Worm (Caenorhabditis elegans) whole organism, L4 larva: ENCODE results near the gene T24H10.5.

Source experiments
- F26F4.8 ChIP-seq: fragments of 200-800 bp; sonication (Bioruptor generic); conservative IDR thresholded peaks from 2 replicates; pipeline ENCODE4 v1.3.6; 2022; ENCODE audit warnings: missing genetic modification characterization, missing compliant biosample characterization
- F44E2.7 ChIP-seq: fragments of 200-800 bp; sonication (Bioruptor generic); IDR thresholded peaks from 2 replicates; pipeline ENCODE4 v2.1.2; 2022; ENCODE audit warnings: missing genetic modification characterization, missing compliant biosample characterization
- F49E8.2 ChIP-seq: sonication (generic microtip); optimal IDR thresholded peaks from 2 replicates; lab custom pipeline; 2016; ENCODE audit warnings: missing compliant biosample characterization, mild to moderate bottlenecking, missing genetic modification characterization, borderline replicate concordance
- T20F7.1 ChIP-seq: fragments of 200-800 bp; sonication (Bioruptor generic); optimal IDR thresholded peaks from 2 replicates; lab custom pipeline; 2018; ENCODE audit warnings: mild to moderate bottlenecking, missing genetic modification characterization, missing compliant biosample characterization
- T26A8.4 ChIP-seq: fragments of 200-800 bp; sonication (Bioruptor generic); IDR thresholded peaks from 2 replicates; pipeline ENCODE4 v1.3.6; 2022; ENCODE audit warnings: missing genetic modification characterization, missing compliant biosample characterization
- Y5F2A.4 ChIP-seq: fragments of 200-800 bp; sonication (Bioruptor generic); optimal IDR thresholded peaks from 2 replicates; lab custom pipeline; 2018; ENCODE audit warnings: mild to moderate bottlenecking, missing genetic modification characterization, missing compliant biosample characterization
- Y75B8A.6 ChIP-seq: fragments of 200-800 bp; sonication (Bioruptor generic); IDR thresholded peaks from 2 replicates; pipeline ENCODE4 v1.3.6; 2022; ENCODE audit warnings: missing genetic modification reagents, missing genetic modification characterization, missing compliant biosample characterization
- ZK337.2 ChIP-seq: fragments of 200-800 bp; sonication (Bioruptor generic); IDR thresholded peaks from 2 replicates; pipeline ENCODE4 v1.3.6; 2022; ENCODE audit warnings: missing genetic modification reagents, missing genetic modification characterization, missing compliant biosample characterization
- ZK546.5 ChIP-seq, 2 experiments: sonication (generic microtip); optimal IDR thresholded peaks; 2 replicates each; lab custom pipeline; 2017; ENCODE audit warnings: missing biosample characterization in 2 of 2, missing genetic modification characterization in 2 of 2
- attf-4 ChIP-seq: sonication (generic microtip); optimal IDR thresholded peaks from 3 replicates; lab custom pipeline; 2017; ENCODE audit warnings: missing biosample characterization, missing genetic modification characterization
- ceh-32 ChIP-seq: sonication (generic microtip); optimal IDR thresholded peaks from 2 replicates; lab custom pipeline; 2016; ENCODE audit warnings: mild to moderate bottlenecking, missing genetic modification characterization, missing compliant biosample characterization; ENCODE audit not compliant: poor library complexity
- ceh-62 ChIP-seq: sonication (generic microtip); optimal IDR thresholded peaks from 2 replicates; lab custom pipeline; 2017; ENCODE audit warnings: missing biosample characterization, missing genetic modification characterization
- ces-1 ChIP-seq: fragments of 150-350 bp; sonication (generic microtip); optimal IDR thresholded peaks from 4 replicates; lab custom pipeline; 2014; ENCODE audit warnings: missing biosample characterization, missing genetic modification reagents, missing genetic modification characterization
- daf-16 ChIP-seq, 3 experiments: sonication (generic microtip); optimal IDR thresholded peaks; 2 replicates each; lab custom pipeline; 2016 to 2017; ENCODE audit warnings: missing genetic modification characterization in 3 of 3, missing genetic modification reagents in 3 of 3, mild to moderate bottlenecking in 2 of 3, missing compliant biosample characterization in 2 of 3, missing biosample characterization in 1 of 3, moderate library complexity in 1 of 3
- duxl-1 ChIP-seq: sonication (generic microtip); optimal IDR thresholded peaks from 2 replicates; lab custom pipeline; 2016; ENCODE audit warnings: mild to moderate bottlenecking, missing genetic modification characterization, moderate library complexity, missing compliant biosample characterization; ENCODE audit not compliant: poor library complexity
- dve-1 ChIP-seq: sonication (generic microtip); optimal IDR thresholded peaks from 2 replicates; lab custom pipeline; 2017; ENCODE audit warnings: antibody characterized with exemption, mild to moderate bottlenecking, missing genetic modification characterization, missing compliant biosample characterization; ENCODE audit not compliant: insufficient read depth
- egl-27 ChIP-seq: sonication (generic microtip); optimal IDR thresholded peaks from 3 replicates; lab custom pipeline; 2017; ENCODE audit warnings: missing biosample characterization, missing genetic modification reagents, missing genetic modification characterization
- egl-43 ChIP-seq: fragments of 200-800 bp; sonication (Bioruptor generic); IDR thresholded peaks from 2 replicates; pipeline ENCODE4 v1.3.6; 2022; ENCODE audit warnings: missing genetic modification reagents, missing genetic modification characterization, missing compliant biosample characterization
- gei-8 ChIP-seq: fragments of 200-800 bp; sonication (Bioruptor generic); optimal IDR thresholded peaks from 2 replicates; lab custom pipeline; 2018; ENCODE audit warnings: mild to moderate bottlenecking, missing genetic modification characterization, missing compliant biosample characterization
- hlh-30 ChIP-seq: sonication (generic microtip); optimal IDR thresholded peaks from 2 replicates; lab custom pipeline; 2017; ENCODE audit warnings: antibody characterized with exemption, mild to moderate bottlenecking, missing genetic modification characterization, missing compliant biosample characterization; ENCODE audit not compliant: insufficient read depth
- lin-29 ChIP-seq: fragments of 200-800 bp; sonication (Bioruptor generic); IDR thresholded peaks from 2 replicates; pipeline ENCODE4 v1.3.6; 2022; ENCODE audit warnings: missing genetic modification reagents, missing genetic modification characterization, missing compliant biosample characterization
- lin-38 ChIP-seq: fragments of 200-800 bp; sonication (Bioruptor generic); IDR thresholded peaks from 2 replicates; pipeline ENCODE4 v1.3.6; 2022; ENCODE audit warnings: missing genetic modification reagents, missing genetic modification characterization, missing compliant biosample characterization
- lsy-2 ChIP-seq, 2 experiments: fragments of 150-350 bp in 1 of 2; sonication (generic microtip) in 1 of 2; optimal IDR thresholded peaks; 2 replicates each; lab custom pipeline; 2014 to 2017; ENCODE audit warnings: missing biosample characterization in 2 of 2, missing genetic modification characterization in 2 of 2
- madf-5 ChIP-seq, 2 experiments: fragments of 200-800 bp; sonication (Bioruptor generic); IDR thresholded peaks; 2 replicates each; pipeline ENCODE4 v1.3.6; 2022; ENCODE audit warnings: missing compliant biosample characterization in 2 of 2, missing genetic modification characterization in 2 of 2
- madf-9 ChIP-seq: fragments of 200-800 bp; sonication (Bioruptor generic); conservative IDR thresholded peaks from 2 replicates; pipeline ENCODE4 v1.3.6; 2022; ENCODE audit warnings: missing genetic modification reagents, missing genetic modification characterization, missing compliant biosample characterization
- mdl-1 ChIP-seq, 2 experiments: fragments of 150-350 bp in 1 of 2; sonication (generic microtip) in 1 of 2; optimal IDR thresholded peaks; 2 replicates each; lab custom pipeline; 2014 to 2017; ENCODE audit warnings: missing biosample characterization in 2 of 2, missing genetic modification characterization in 2 of 2
- nhr-10 ChIP-seq: fragments of 150-350 bp; optimal IDR thresholded peaks from 2 replicates; lab custom pipeline; 2014; ENCODE audit warnings: missing biosample characterization, missing genetic modification characterization
- nhr-111 ChIP-seq: fragments of 200-800 bp; sonication (Bioruptor generic); optimal IDR thresholded peaks from 2 replicates; lab custom pipeline; 2018; ENCODE audit warnings: mild to moderate bottlenecking, missing genetic modification characterization, missing compliant biosample characterization
- nhr-237 ChIP-seq: sonication (generic microtip); optimal IDR thresholded peaks from 2 replicates; lab custom pipeline; 2017; ENCODE audit warnings: missing biosample characterization, missing genetic modification characterization
- nhr-41 ChIP-seq: fragments of 200-800 bp; sonication (Bioruptor generic); IDR thresholded peaks from 2 replicates; pipeline ENCODE4 v1.3.6; 2022; ENCODE audit warnings: missing genetic modification reagents, missing genetic modification characterization, missing compliant biosample characterization
- nhr-77 ChIP-seq: fragments of 150-350 bp; optimal IDR thresholded peaks from 2 replicates; lab custom pipeline; 2014; ENCODE audit warnings: missing biosample characterization, missing genetic modification characterization
- pha-4 ChIP-seq, 2 experiments: fragments of 150-350 bp in 1 of 2; fragments of 200-800 bp in 1 of 2; sonication (Bioruptor generic) in 1 of 2; IDR thresholded peaks in 1 of 2; optimal IDR thresholded peaks in 1 of 2; 2 replicates each; pipeline versions ENCODE4 v1.3.6 to Lab custom; 2014 to 2022; ENCODE audit warnings: missing genetic modification characterization in 2 of 2, missing genetic modification reagents in 2 of 2, missing biosample characterization in 1 of 2, missing compliant biosample characterization in 1 of 2
- rbr-2 ChIP-seq: sonication (generic microtip); optimal IDR thresholded peaks from 2 replicates; lab custom pipeline; 2016; ENCODE audit warnings: missing genotype, missing genetic modification characterization, missing compliant biosample characterization
- set-16 ChIP-seq: fragments of 200-800 bp; sonication (Bioruptor generic); IDR thresholded peaks from 2 replicates; pipeline ENCODE4 v1.3.6; 2022; ENCODE audit warnings: missing genetic modification reagents, missing genetic modification characterization, missing compliant biosample characterization
- skn-1 ChIP-seq: fragments of 150-350 bp; optimal IDR thresholded peaks from 2 replicates; lab custom pipeline; 2014; ENCODE audit warnings: missing biosample characterization, missing genetic modification characterization
- snpc-1.2 ChIP-seq: fragments of 200-800 bp; sonication (Bioruptor generic); IDR thresholded peaks from 2 replicates; pipeline ENCODE4 v1.3.6; 2022; ENCODE audit warnings: missing genetic modification reagents, missing genetic modification characterization, missing compliant biosample characterization
- spr-1 ChIP-seq: sonication (generic microtip); optimal IDR thresholded peaks from 2 replicates; lab custom pipeline; 2016; ENCODE audit warnings: mild to moderate bottlenecking, missing genetic modification characterization, missing compliant biosample characterization
- spr-3 ChIP-seq: fragments of 200-800 bp; sonication (Bioruptor generic); optimal IDR thresholded peaks from 2 replicates; lab custom pipeline; 2018; ENCODE audit warnings: mild to moderate bottlenecking, missing genetic modification characterization, missing compliant biosample characterization
- tag-97 ChIP-seq: fragments of 200-800 bp; sonication (Bioruptor generic); IDR thresholded peaks from 2 replicates; pipeline ENCODE4 v1.3.6; 2022; ENCODE audit warnings: missing genetic modification characterization, missing compliant biosample characterization
- tra-1 ChIP-seq: fragments of 200-800 bp; sonication (Bioruptor generic); IDR thresholded peaks from 2 replicates; pipeline ENCODE4 v1.3.6; 2022; ENCODE audit warnings: missing genetic modification reagents, missing genetic modification characterization, missing compliant biosample characterization
- unc-130 ChIP-seq: sonication (generic microtip); optimal IDR thresholded peaks from 2 replicates; lab custom pipeline; 2016; ENCODE audit warnings: missing genetic modification reagents, missing genetic modification characterization, missing compliant biosample characterization
- unc-62 ChIP-seq, 3 experiments: fragments of 150-350 bp in 1 of 3; sonication (generic microtip); optimal IDR thresholded peaks in 2 of 3; peaks in 1 of 3; 1 replicate in 1 of 3; 2 replicates in 2 of 3; lab custom pipeline; 2014 to 2017; ENCODE audit warnings: missing biosample characterization in 3 of 3, missing genetic modification characterization in 3 of 3, missing genetic modification reagents in 3 of 3, missing genotype in 1 of 3
- vab-7 ChIP-seq: fragments of 200-800 bp; sonication (Bioruptor generic); IDR thresholded peaks from 2 replicates; pipeline ENCODE4 v1.3.6; 2022; ENCODE audit warnings: missing genetic modification reagents, missing genetic modification characterization, missing compliant biosample characterization
- zfp-3 ChIP-seq: fragments of 200-800 bp; sonication (Bioruptor generic); conservative IDR thresholded peaks from 2 replicates; pipeline ENCODE4 v1.3.6; 2022; ENCODE audit warnings: missing genetic modification reagents, missing genetic modification characterization, missing compliant biosample characterization
- zip-2 ChIP-seq: fragments of 150-350 bp; optimal IDR thresholded peaks from 2 replicates; lab custom pipeline; 2014; ENCODE audit warnings: missing biosample characterization, missing genetic modification characterization

The T24H10.5 gene

ce11 chrII:9054604-9055003 is 46.3 kb upstream of the T24H10.5 start, which contains the start of gene chmp-7 (continued):
- TF ChIP-seq zip-2 (tag; lab: Kevin White, UChicago): peak; percentile 2
- TF ChIP-seq Y75B8A.6 (GFP tag; lab: Robert Waterston, UW): no peak
- no peak for TF ChIP-seq nhr-111 (GFP tag; lab: Kevin White, UChicago)
- TF ChIP-seq tra-1 (GFP tag; lab: Robert Waterston, UW): no peak; the same call in 1 of the 2 replicates
- TF ChIP-seq hlh-30 (tag; lab: Kevin White, UChicago): peak; percentile 77
- no peak for TF ChIP-seq zfp-3 (GFP tag; lab: Robert Waterston, UW)
- no peak for TF ChIP-seq ZK546.5 (tag; optimal IDR thresholded peaks at IDR 0.05; lab: Kevin White, UChicago)
- TF ChIP-seq rbr-2 (tag; lab: Kevin White, UChicago): peak; percentile 74
- no peak for TF ChIP-seq unc-62 (GFP tag; optimal IDR thresholded peaks at IDR 0.05 in 1 of 2; lab: Kevin White, UChicago)
- TF ChIP-seq unc-62 (tag; optimal IDR thresholded peaks at IDR 0.05; lab: Kevin White, UChicago): no peak
- TF ChIP-seq pha-4 (GFP tag; IDR thresholded peaks at IDR 0.05; lab: Robert Waterston, UW): no peak
- TF ChIP-seq pha-4 (tag; optimal IDR thresholded peaks at IDR 0.05; lab: Kevin White, UChicago): peak; percentile 89

ce11 chrII:9056215-9056819 is 44.6 kb upstream of the T24H10.5 start:
- TF ChIP-seq F26F4.8 (GFP tag; lab: Robert Waterston, UW) (no peak), skn-1 (tag; lab: Kevin White, UChicago) (no peak), lin-29 (GFP tag; lab: Robert Waterston, UW) (no peak), pha-4 (GFP tag; IDR thresholded peaks at IDR 0.05; lab: Robert Waterston, UW) (no peak), pha-4 (tag; optimal IDR thresholded peaks at IDR 0.05; lab: Kevin White, UChicago) (no peak), mdl-1 (tag; optimal IDR thresholded peaks at IDR 0.05; lab: Kevin White, UChicago) (no peak), egl-27 (no peak), attf-4 (tag; lab: Kevin White, UChicago) (no peak), nhr-77 (no peak), nhr-237 (tag; lab: Kevin White, UChicago) (no peak), ceh-32 (tag; lab: Kevin White, UChicago) (no peak), ZK337.2 (no peak), ces-1 (no peak), set-16 (no peak), snpc-1.2 (GFP tag; lab: Robert Waterston, UW) (peak; percentile 53; the same call in 1 of the 2 replicates), nhr-10 (tag; lab: Kevin White, UChicago) (no peak), unc-62 (GFP tag; optimal IDR thresholded peaks at IDR 0.05 in 1 of 2; lab: Kevin White, UChicago) (no peak), unc-62 (tag; optimal IDR thresholded peaks at IDR 0.05; lab: Kevin White, UChicago) (no peak), spr-1 (no peak), vab-7 (GFP tag; lab: Robert Waterston, UW) (no peak), lsy-2 (tag; optimal IDR thresholded peaks at IDR 0.05; lab: Kevin White, UChicago) (no peak), dve-1 (no peak), daf-16 (GFP tag; optimal IDR thresholded peaks at IDR 0.05; lab: Kevin White, UChicago) (no peak), daf-16 (tag; optimal IDR thresholded peaks at IDR 0.05; lab: Kevin White, UChicago) (no peak), F44E2.7 (GFP tag; lab: Robert Waterston, UW) (0 out of 2 replicates have a peak, but pooled peaks have one; percentile 38), duxl-1 (no peak), madf-9 (GFP tag; lab: Robert Waterston, UW) (no peak), T26A8.4 (GFP tag; lab: Robert Waterston, UW) (no peak), gei-8 (no peak), unc-130 (GFP tag; lab: Kevin White, UChicago) (peak; percentile 18), Y5F2A.4 (GFP tag; lab: Kevin White, UChicago) (peak; percentile 17), T20F7.1 (GFP tag; lab: Kevin White, UChicago) (no peak), F49E8.2 (tag; lab: Kevin White, UChicago) (peak; percentile 90), spr-3 (GFP tag; lab: Kevin White, UChicago) (no peak), tag-97 (GFP tag; lab: Robert Waterston, UW) (no peak), lin-38 (GFP tag; lab: Robert Waterston, UW) (peak; percentile 82), madf-5 (GFP tag; IDR thresholded peaks at IDR 0.05; lab: Robert Waterston, UW) (0 out of 4 replicates have a peak, but pooled peaks of 1 of the 2 experiments have one; percentile 27), ceh-62 (no peak), egl-43 (GFP tag; lab: Robert Waterston, UW) (no peak), nhr-41 (GFP tag; lab: Robert Waterston, UW) (no peak)
